Worm (Caenorhabditis elegans): ENCODE results near the gene C17E7.9.

- TF ChIP-seq jun-1 (tag; optimal IDR thresholded peaks at IDR 0.05): no peak
- TF ChIP-seq ces-1 (GFP tag; optimal IDR thresholded peaks at IDR 0.05): no peak
These were observed 20.3 kb downstream of the C17E7.9 start for ce11 chrV:3870359-3870758.
